In genomic region chrII:14052204-14052603, ce11 we compare ENCODE assay signal across 2 worm cellular contexts.
TF ChIP-seq lines count a peak whose summit lies in the region.

daf-5 (minus strand) TSS chrII:14052304.

TF ChIP-seq in whole organism, L1 larva, 84 proteins besides CTCF, POLR2A, EP300 and RAD21:
- no peak for TF ChIP-seq C16A3.4 (tag; optimal IDR thresholded peaks at IDR 0.05; lab: Kevin White, UChicago)
- no peak for TF ChIP-seq nhr-11 (tag; optimal IDR thresholded peaks at IDR 0.05; lab: Kevin White, UChicago)
- no peak for TF ChIP-seq skn-1 (tag; optimal IDR thresholded peaks at IDR 0.05; lab: Kevin White, UChicago)
- TF ChIP-seq sox-4 (tag; optimal IDR thresholded peaks at IDR 0.05; lab: Kevin White, UChicago): no peak
- TF ChIP-seq nhr-71 (tag; optimal IDR thresholded peaks at IDR 0.05; lab: Kevin White, UChicago): peak; percentile 15

TF ChIP-seq in whole organism, L4 larva, 104 proteins besides CTCF, POLR2A, EP300 and RAD21:
- TF ChIP-seq aha-1 (tag; lab: Kevin White, UChicago): peak; percentile 41
- TF ChIP-seq lim-7 (GFP tag; IDR thresholded peaks at IDR 0.05; lab: Robert Waterston, UW): no peak

Comparison
In these comparisons a context has a peak if more than half of its experiments do, and no peak if none do; other contexts are left out.
1. Of the 29 proteins assayed by ChIP-seq in both whole organism, L4 larva and whole organism, L1 larva: peak only in whole organism, L4 larva: aha-1; only in whole organism, L1 larva: none; in both: none; in neither: 28.